Worm (Caenorhabditis elegans) whole organism, early embryonic: ENCODE results near the gene F40E12.1.

Source experiments
- B0310.2 ChIP-seq: sonication (generic microtip); optimal IDR thresholded peaks from 2 replicates; lab custom pipeline; 2016; ENCODE audit warnings: mild to moderate bottlenecking, missing genetic modification characterization, missing compliant biosample characterization
- F13C5.2 ChIP-seq: sonication (generic microtip); optimal IDR thresholded peaks from 2 replicates; lab custom pipeline; 2017; ENCODE audit warnings: mild to moderate bottlenecking, missing genetic modification characterization, inconsistent platforms, missing compliant biosample characterization
- aly-1 ChIP-seq: sonication (generic microtip); optimal IDR thresholded peaks from 2 replicates; lab custom pipeline; 2016; ENCODE audit warnings: missing genetic modification characterization, missing compliant biosample characterization
- ama-1 ChIP-seq: fragments of 150-350 bp; optimal IDR thresholded peaks from 2 replicates; lab custom pipeline; 2014
- ceh-13 ChIP-seq: fragments of 200-800 bp; sonication (Bioruptor generic); optimal IDR thresholded peaks from 2 replicates; lab custom pipeline; 2018; ENCODE audit warnings: mild to moderate bottlenecking, missing genetic modification characterization, missing compliant biosample characterization
- ceh-36 ChIP-seq: sonication (generic microtip); optimal IDR thresholded peaks from 2 replicates; lab custom pipeline; 2016; ENCODE audit warnings: missing genetic modification characterization, inconsistent platforms, missing compliant biosample characterization
- ets-7 ChIP-seq: sonication (generic microtip); optimal IDR thresholded peaks from 2 replicates; lab custom pipeline; 2016; ENCODE audit warnings: missing genotype, missing genetic modification characterization, missing compliant biosample characterization
- flt-1 ChIP-seq: fragments of 200-800 bp; sonication (Bioruptor generic); IDR thresholded peaks from 2 replicates; pipeline ENCODE4 v1.3.6; 2022; ENCODE audit warnings: missing genetic modification characterization, missing compliant biosample characterization
- hmbx-1 ChIP-seq: sonication (generic microtip); optimal IDR thresholded peaks from 2 replicates; lab custom pipeline; 2016; ENCODE audit warnings: mild to moderate bottlenecking, missing genetic modification characterization, missing compliant biosample characterization
- hmg-4 ChIP-seq: fragments of 200-800 bp; sonication (Bioruptor generic); optimal IDR thresholded peaks from 2 replicates; lab custom pipeline; 2018; ENCODE audit warnings: mild to moderate bottlenecking, missing genetic modification characterization, missing compliant biosample characterization
- hnd-1 ChIP-seq: sonication (generic microtip); optimal IDR thresholded peaks from 2 replicates; lab custom pipeline; 2016; ENCODE audit warnings: missing genetic modification characterization, missing compliant biosample characterization
- pes-1 ChIP-seq: fragments of 200-800 bp; sonication (Bioruptor generic); IDR thresholded peaks from 2 replicates; pipeline ENCODE4 v1.3.6; 2022; ENCODE audit warnings: missing genetic modification reagents, missing genetic modification characterization, missing compliant biosample characterization
- scrt-1 ChIP-seq: fragments of 200-800 bp; sonication (Bioruptor generic); IDR thresholded peaks from 2 replicates; pipeline ENCODE4 v1.3.6; 2022; ENCODE audit warnings: missing genetic modification characterization, missing compliant biosample characterization
- sea-1 ChIP-seq: fragments of 200-800 bp; sonication (Bioruptor generic); conservative IDR thresholded peaks from 2 replicates; pipeline ENCODE4 v1.3.6; 2022; ENCODE audit warnings: missing genetic modification characterization, missing compliant biosample characterization
- tbx-11 ChIP-seq: fragments of 200-800 bp; sonication (Bioruptor generic); IDR thresholded peaks from 2 replicates; pipeline ENCODE4 v1.3.6; 2022; ENCODE audit warnings: missing genetic modification characterization, missing compliant biosample characterization
- tbx-37 ChIP-seq: fragments of 200-800 bp; sonication (Bioruptor generic); conservative IDR thresholded peaks from 2 replicates; pipeline ENCODE4 v1.3.6; 2022; ENCODE audit warnings: missing genetic modification reagents, missing genetic modification characterization, missing compliant biosample characterization
- tra-4 ChIP-seq: sonication (generic microtip); optimal IDR thresholded peaks from 2 replicates; lab custom pipeline; 2017; ENCODE audit warnings: missing genetic modification characterization, missing compliant biosample characterization

Gene F40E12.1

DNA sequence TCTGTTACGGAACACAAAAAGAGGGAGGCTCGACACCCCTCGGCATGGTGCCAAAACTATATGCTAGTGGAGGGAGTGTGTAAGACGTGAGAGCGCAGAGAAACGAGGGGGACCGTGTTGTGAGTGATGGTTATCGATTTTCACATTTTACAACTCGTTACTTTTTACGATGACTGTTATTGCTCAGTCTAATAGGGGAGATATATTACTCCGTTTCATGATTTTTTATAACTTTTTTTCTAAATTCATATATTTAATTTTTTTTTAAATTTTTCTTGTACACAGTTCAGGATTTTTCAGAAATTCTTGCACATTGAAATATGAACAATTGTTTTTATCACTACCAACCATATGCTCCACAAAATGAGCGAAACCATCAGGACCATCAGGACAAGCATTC lies 37.8 kb downstream of the F40E12.1 start, which contains the start of gene F19B10.5:
F19B10.5 (plus strand) TSS at position 301 of the 400 bp plus-strand sequence.
- TF ChIP-seq hmg-4 (GFP tag; lab: Kevin White, UChicago) (no peak), flt-1 (GFP tag; lab: Robert Waterston, UW) (no peak), tbx-37 (GFP tag; lab: Robert Waterston, UW) (no peak), ets-7 (tag; lab: Kevin White, UChicago) (no peak)

- TF ChIP-seq hmg-4 (GFP tag; lab: Kevin White, UChicago) = no peak
- no peak for TF ChIP-seq tbx-37 (GFP tag; lab: Robert Waterston, UW)
- no peak for TF ChIP-seq flt-1 (GFP tag; lab: Robert Waterston, UW)
- TF ChIP-seq ceh-36 (tag; lab: Kevin White, UChicago) = no peak
- TF ChIP-seq hnd-1 (tag; lab: Kevin White, UChicago) = no peak
- no peak for TF ChIP-seq tbx-11 (GFP tag; lab: Robert Waterston, UW)
- no peak for TF ChIP-seq tra-4 (tag; lab: Kevin White, UChicago)
- no peak for TF ChIP-seq ama-1 (lab: Kevin White, UChicago)
- no peak for TF ChIP-seq hmbx-1 (tag; lab: Kevin White, UChicago)
- no peak for TF ChIP-seq ets-7 (tag; lab: Kevin White, UChicago)
- TF ChIP-seq scrt-1 (GFP tag; lab: Robert Waterston, UW) = no peak
- no peak for TF ChIP-seq aly-1 (tag; lab: Kevin White, UChicago)
- TF ChIP-seq F13C5.2 (tag; lab: Kevin White, UChicago) = no peak
- TF ChIP-seq sea-1 (GFP tag; lab: Robert Waterston, UW) = no peak
- TF ChIP-seq ceh-13 = no peak
Measured at ce11 chrII:3659776-3660175, 42.2 kb downstream of the F40E12.1 start, which contains the start of gene F19B10.4. F19B10.4 (plus strand) TSS chrII:3660076.

DNA sequence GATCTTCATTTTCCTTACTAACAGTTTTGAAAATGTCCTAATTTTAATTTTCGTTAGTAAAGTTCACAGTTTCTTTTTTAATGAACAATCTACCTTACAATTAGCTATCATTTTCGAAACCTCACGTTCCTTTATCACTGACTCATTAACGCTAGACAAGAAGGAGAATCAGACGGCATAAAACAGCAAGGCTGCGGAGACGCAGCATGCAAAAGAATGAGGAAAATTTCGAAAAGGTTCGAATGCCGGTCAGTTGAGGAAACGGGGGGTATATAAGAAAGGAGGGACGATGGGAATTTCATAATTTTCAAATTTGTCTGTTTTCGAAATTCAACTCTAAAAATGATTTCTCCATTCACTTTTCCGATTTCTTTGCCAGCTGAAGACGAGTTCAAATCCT lies 44.3 kb downstream of the F40E12.1 start, which contains the start of gene F19B10.13:
F19B10.13 (plus strand) TSS at position 343 of the 400 bp plus-strand sequence.
- TF ChIP-seq pes-1 = no peak
- TF ChIP-seq tra-4 (tag; lab: Kevin White, UChicago) = no peak
- no peak for TF ChIP-seq hmg-4 (GFP tag; lab: Kevin White, UChicago)

ce11 chrII:3663796-3664195 lies 46.2 kb downstream of the F40E12.1 start, which contains the start of gene F19B10.6:
F19B10.6 (minus strand) TSS chrII:3663896.
- TF ChIP-seq sea-1 (GFP tag; lab: Robert Waterston, UW) (no peak), tra-4 (tag; lab: Kevin White, UChicago) (no peak)

DNA sequence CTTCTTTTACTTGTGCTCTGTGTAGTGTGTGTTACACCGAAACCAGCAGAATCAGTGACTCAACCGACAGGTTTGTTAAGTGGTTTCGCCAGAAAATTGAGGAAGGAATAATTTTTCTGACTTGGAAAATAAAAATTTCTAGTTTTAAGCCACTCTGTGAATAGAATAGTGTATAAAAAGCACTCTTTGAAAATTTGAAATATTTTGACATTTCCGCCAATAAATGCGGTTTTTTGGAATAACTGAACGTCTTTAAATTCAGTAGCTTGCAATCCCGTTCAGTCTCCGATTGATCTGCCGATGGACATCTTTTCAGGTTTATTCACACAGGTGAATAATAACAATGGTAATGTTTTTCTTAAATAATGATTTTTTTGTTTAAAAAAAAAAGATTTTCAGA lies 46.9 kb downstream of the F40E12.1 start, which contains the start of gene F19B10.3:
F19B10.3 (plus strand) TSS at position 301 of the 400 bp plus-strand sequence.
- TF ChIP-seq tbx-37 (GFP tag; lab: Robert Waterston, UW) = no peak
- TF ChIP-seq tra-4 (tag; lab: Kevin White, UChicago) = no peak
- TF ChIP-seq ama-1 (lab: Kevin White, UChicago) = no peak
- TF ChIP-seq aly-1 (tag; lab: Kevin White, UChicago) = no peak
- no peak for TF ChIP-seq flt-1 (GFP tag; lab: Robert Waterston, UW)
- no peak for TF ChIP-seq B0310.2 (tag; lab: Kevin White, UChicago)
- TF ChIP-seq hmbx-1 (tag; lab: Kevin White, UChicago) = no peak
- no peak for TF ChIP-seq sea-1 (GFP tag; lab: Robert Waterston, UW)
- TF ChIP-seq pes-1 = no peak
- TF ChIP-seq ceh-36 (tag; lab: Kevin White, UChicago) = no peak
- TF ChIP-seq tbx-11 (GFP tag; lab: Robert Waterston, UW) = no peak
- TF ChIP-seq hmg-4 (GFP tag; lab: Kevin White, UChicago) = no peak

ce11 chrII:3665181-3665580 lies 47.6 kb downstream of the F40E12.1 start:
- TF ChIP-seq tbx-11 (GFP tag; lab: Robert Waterston, UW) (no peak), F13C5.2 (tag; lab: Kevin White, UChicago) (no peak), aly-1 (tag; lab: Kevin White, UChicago) (no peak), ceh-13 (no peak), ama-1 (lab: Kevin White, UChicago) (no peak), hmg-4 (GFP tag; lab: Kevin White, UChicago) (no peak), sea-1 (GFP tag; lab: Robert Waterston, UW) (no peak), ceh-36 (tag; lab: Kevin White, UChicago) (no peak), scrt-1 (GFP tag; lab: Robert Waterston, UW) (no peak), ets-7 (tag; lab: Kevin White, UChicago) (no peak), tra-4 (tag; lab: Kevin White, UChicago) (no peak), tbx-37 (GFP tag; lab: Robert Waterston, UW) (no peak), B0310.2 (tag; lab: Kevin White, UChicago) (no peak), hnd-1 (tag; lab: Kevin White, UChicago) (no peak), pes-1 (no peak)
